Worm (Caenorhabditis elegans): ENCODE data around the gene C52B9.19.

DNA sequence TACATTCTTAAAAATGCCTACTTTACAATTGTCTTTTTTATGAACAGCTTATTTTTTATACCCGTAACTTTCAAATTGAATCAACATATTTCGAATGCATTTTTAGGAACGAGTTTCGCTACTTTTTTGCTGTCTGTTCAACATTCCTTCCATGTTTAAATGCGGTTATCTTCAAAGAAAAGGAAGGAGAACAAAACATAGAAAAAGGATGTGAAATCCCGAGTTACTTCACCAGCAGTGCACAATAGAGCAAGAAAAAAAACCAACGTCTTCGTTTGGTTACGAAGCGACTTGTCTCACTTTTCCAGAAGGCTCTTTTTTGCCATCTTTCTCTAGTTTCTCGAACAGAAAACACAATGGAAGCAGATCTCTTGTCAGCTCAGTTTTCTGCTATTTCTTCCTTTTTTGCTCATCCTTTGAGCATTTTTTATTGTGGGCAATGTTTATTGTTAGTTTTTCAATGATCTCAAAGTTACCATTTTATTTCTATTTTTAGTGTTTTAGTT is 3.4 kb downstream of the C52B9.19 start, which contains the start of gene cka-2:
- TF ChIP-seq nhr-76 (tag; optimal IDR thresholded peaks at IDR 0.05) = no peak
- TF ChIP-seq jun-1 (tag; optimal IDR thresholded peaks at IDR 0.05) = no peak
- TF ChIP-seq aly-2 (tag; optimal IDR thresholded peaks at IDR 0.05) = no peak
- no peak for TF ChIP-seq nhr-77 (tag; optimal IDR thresholded peaks at IDR 0.05)
- no peak for TF ChIP-seq ceh-82 (tag; optimal IDR thresholded peaks at IDR 0.05)

All from whole organism, L3 larva.